Worm (Caenorhabditis elegans): Measurements from ENCODE around the gene ilys-1.

The ilys-1 gene

ce11 chrIV:2497615-2498183 lies 27.5 kb downstream of the ilys-1 start, which contains the start of gene Y69A2AR.16:
Gene Y69A2AR.16 (plus strand): TSS chrIV:2497803.
- TF ChIP-seq elt-2 (tag; optimal IDR thresholded peaks at IDR 0.05) (peak; percentile 10), nhr-77 (tag; optimal IDR thresholded peaks at IDR 0.05) (no peak), aly-2 (tag; optimal IDR thresholded peaks at IDR 0.05) (peak; percentile 27)

- no peak for TF ChIP-seq snpc-4 (tag; optimal IDR thresholded peaks at IDR 0.05)
- no peak for TF ChIP-seq sea-2 (GFP tag; optimal IDR thresholded peaks at IDR 0.05)
- no peak for TF ChIP-seq ama-1 (optimal IDR thresholded peaks at IDR 0.05)
- TF ChIP-seq fkh-2 (tag; optimal IDR thresholded peaks at IDR 0.05), result no peak
- TF ChIP-seq daf-12 (tag; optimal IDR thresholded peaks at IDR 0.05), result no peak
- no peak for TF ChIP-seq mml-1 (tag; optimal IDR thresholded peaks at IDR 0.05)
- TF ChIP-seq ceh-9 (tag; optimal IDR thresholded peaks at IDR 0.05), result no peak
- no peak for TF ChIP-seq elt-3 (tag; optimal IDR thresholded peaks at IDR 0.05)
Observed at ce11 chrIV:2507824-2508223, 37.6 kb downstream of the ilys-1 start, which contains the start of gene Y69A2AR.22. Gene Y69A2AR.22 (minus strand): TSS chrIV:2507924.
